Worm (Caenorhabditis elegans): ENCODE measurements around the gene prp-38.

prp-38 gene

DNA sequence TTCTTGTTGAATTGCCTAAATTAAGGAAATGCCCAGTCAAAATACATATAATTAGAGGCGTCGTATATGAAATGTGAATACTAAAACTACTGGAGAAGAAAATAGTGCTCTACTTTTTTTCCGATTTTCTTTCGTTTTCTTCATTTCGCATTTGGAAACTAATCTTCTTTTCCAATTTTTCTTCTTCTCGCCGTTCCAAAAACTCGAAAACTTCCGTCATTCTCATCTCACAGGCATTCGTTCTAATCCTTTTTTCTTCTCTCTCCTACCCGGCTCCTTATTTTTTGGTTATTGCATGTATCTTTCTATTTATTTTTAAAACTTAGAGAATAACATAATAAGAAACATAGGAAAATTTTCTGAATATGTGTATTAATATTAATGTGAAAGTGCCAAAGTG, 27.0 kb upstream of the prp-38 start:
- TF ChIP-seq tbx-11 (GFP tag; IDR thresholded peaks at IDR 0.05) (no peak), flt-1 (GFP tag; IDR thresholded peaks at IDR 0.05) (no peak), hnd-1 (tag; optimal IDR thresholded peaks at IDR 0.05) (no peak), tra-4 (tag; optimal IDR thresholded peaks at IDR 0.05) (no peak), ets-7 (tag; optimal IDR thresholded peaks at IDR 0.05) (no peak), hmg-4 (GFP tag; optimal IDR thresholded peaks at IDR 0.05) (no peak), tbx-37 (GFP tag; conservative IDR thresholded peaks at IDR 0.05) (no peak), aly-1 (tag; optimal IDR thresholded peaks at IDR 0.05) (no peak), B0310.2 (tag; optimal IDR thresholded peaks at IDR 0.05) (no peak), pes-1 (GFP tag; IDR thresholded peaks at IDR 0.05) (no peak), ceh-13 (GFP tag; optimal IDR thresholded peaks at IDR 0.05) (no peak), F13C5.2 (tag; optimal IDR thresholded peaks at IDR 0.05) (no peak)

DNA sequence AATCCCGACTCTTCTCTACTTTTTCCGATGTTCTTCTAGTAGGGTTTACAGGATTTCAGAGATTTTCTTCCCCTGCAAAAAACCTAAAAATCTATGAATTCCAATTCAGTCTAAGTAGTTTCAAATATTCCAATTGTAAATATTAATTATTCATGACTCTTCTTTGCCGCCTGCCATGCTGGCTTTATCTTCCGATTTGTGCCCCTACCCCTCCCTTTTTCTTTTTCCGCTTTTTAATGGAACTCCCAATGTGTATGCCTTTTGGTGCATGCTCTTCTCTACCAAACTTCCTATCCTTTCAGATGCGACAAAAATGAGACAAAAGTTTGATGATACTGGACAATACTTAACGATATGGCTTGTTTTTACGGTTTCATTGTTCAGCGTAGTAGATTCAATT, 18.9 kb upstream of the prp-38 start, which contains the start of gene nrx-1:
Gene nrx-1, plus strand, starts transcription at position 301 of the 400 bp plus-strand sequence.
- TF ChIP-seq F13C5.2 (tag; optimal IDR thresholded peaks at IDR 0.05): no peak
- no peak for TF ChIP-seq tbx-11 (GFP tag; IDR thresholded peaks at IDR 0.05)
- TF ChIP-seq hnd-1 (tag; optimal IDR thresholded peaks at IDR 0.05): no peak
- no peak for TF ChIP-seq ceh-13 (GFP tag; optimal IDR thresholded peaks at IDR 0.05)
- TF ChIP-seq aly-1 (tag; optimal IDR thresholded peaks at IDR 0.05): no peak
- TF ChIP-seq tbx-37 (GFP tag; conservative IDR thresholded peaks at IDR 0.05): no peak
- TF ChIP-seq hmg-4 (GFP tag; optimal IDR thresholded peaks at IDR 0.05): no peak
- no peak for TF ChIP-seq pes-1 (GFP tag; IDR thresholded peaks at IDR 0.05)
- TF ChIP-seq sea-1 (GFP tag; conservative IDR thresholded peaks at IDR 0.05): no peak
- TF ChIP-seq hmbx-1 (tag; optimal IDR thresholded peaks at IDR 0.05): no peak

DNA sequence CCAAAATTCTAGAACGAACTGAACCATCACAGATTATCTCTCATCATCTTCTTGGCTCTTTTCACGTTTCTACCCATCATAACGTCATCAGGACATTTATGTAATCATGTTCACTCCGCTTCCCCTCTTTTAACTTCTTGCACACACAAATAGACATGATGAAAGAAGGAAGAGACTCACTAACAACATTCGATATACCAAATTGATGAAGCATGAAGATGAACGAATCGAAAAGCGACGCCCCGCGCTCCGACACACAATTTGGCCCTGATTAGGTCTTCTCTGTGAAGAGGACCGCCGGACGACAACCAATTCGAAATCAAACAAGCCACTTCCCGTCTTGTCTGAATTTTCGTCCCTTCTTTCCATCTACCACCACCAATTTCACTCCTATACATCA, 12.7 kb upstream of the prp-38 start:
- no peak for TF ChIP-seq hmg-4 (GFP tag; optimal IDR thresholded peaks at IDR 0.05)
- no peak for TF ChIP-seq ceh-13 (GFP tag; optimal IDR thresholded peaks at IDR 0.05)
- TF ChIP-seq aly-1 (tag; optimal IDR thresholded peaks at IDR 0.05): no peak
- no peak for TF ChIP-seq tbx-37 (GFP tag; conservative IDR thresholded peaks at IDR 0.05)
- no peak for TF ChIP-seq ets-7 (tag; optimal IDR thresholded peaks at IDR 0.05)
- TF ChIP-seq pes-1 (GFP tag; IDR thresholded peaks at IDR 0.05): no peak
- no peak for TF ChIP-seq tra-4 (tag; optimal IDR thresholded peaks at IDR 0.05)
- no peak for TF ChIP-seq hnd-1 (tag; optimal IDR thresholded peaks at IDR 0.05)
- no peak for TF ChIP-seq scrt-1 (GFP tag; IDR thresholded peaks at IDR 0.05)
- TF ChIP-seq flt-1 (GFP tag; IDR thresholded peaks at IDR 0.05): no peak
- no peak for TF ChIP-seq ceh-36 (tag; optimal IDR thresholded peaks at IDR 0.05)
- TF ChIP-seq F13C5.2 (tag; optimal IDR thresholded peaks at IDR 0.05): no peak
- no peak for TF ChIP-seq sea-1 (GFP tag; conservative IDR thresholded peaks at IDR 0.05)
- TF ChIP-seq tbx-11 (GFP tag; IDR thresholded peaks at IDR 0.05): no peak
- no peak for TF ChIP-seq B0310.2 (tag; optimal IDR thresholded peaks at IDR 0.05)
- no peak for TF ChIP-seq hmbx-1 (tag; optimal IDR thresholded peaks at IDR 0.05)

DNA sequence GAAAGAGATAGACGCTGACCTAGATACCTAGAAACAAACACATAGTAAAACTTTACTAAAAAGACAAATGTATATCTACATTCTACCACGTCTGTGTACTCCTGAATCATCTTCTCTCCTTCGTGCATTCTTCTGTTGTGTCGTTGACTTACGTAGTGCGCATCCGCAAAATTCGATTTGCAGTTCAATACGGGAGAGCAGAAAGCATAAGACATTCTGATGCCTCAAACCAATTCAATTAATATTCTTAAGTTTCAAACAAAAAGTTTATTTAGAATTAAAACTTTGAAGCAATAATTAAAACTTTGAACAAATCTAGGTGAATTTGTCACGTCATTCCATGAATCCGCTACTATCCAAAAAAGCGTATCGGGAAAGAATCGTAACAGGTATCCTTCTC, 11.0 kb upstream of the prp-38 start:
- TF ChIP-seq tbx-11 (GFP tag; IDR thresholded peaks at IDR 0.05) (no peak), aly-1 (tag; optimal IDR thresholded peaks at IDR 0.05) (no peak), flt-1 (GFP tag; IDR thresholded peaks at IDR 0.05) (no peak), tra-4 (tag; optimal IDR thresholded peaks at IDR 0.05) (no peak), hnd-1 (tag; optimal IDR thresholded peaks at IDR 0.05) (no peak), hmbx-1 (tag; optimal IDR thresholded peaks at IDR 0.05) (no peak), F13C5.2 (tag; optimal IDR thresholded peaks at IDR 0.05) (no peak), hmg-4 (GFP tag; optimal IDR thresholded peaks at IDR 0.05) (no peak), tbx-37 (GFP tag; conservative IDR thresholded peaks at IDR 0.05) (no peak), ceh-13 (GFP tag; optimal IDR thresholded peaks at IDR 0.05) (no peak), ceh-36 (tag; optimal IDR thresholded peaks at IDR 0.05) (no peak), pes-1 (GFP tag; IDR thresholded peaks at IDR 0.05) (no peak), scrt-1 (GFP tag; IDR thresholded peaks at IDR 0.05) (no peak), ama-1 (optimal IDR thresholded peaks at IDR 0.05) (no peak), B0310.2 (tag; optimal IDR thresholded peaks at IDR 0.05) (no peak), sea-1 (GFP tag; conservative IDR thresholded peaks at IDR 0.05) (no peak)

DNA sequence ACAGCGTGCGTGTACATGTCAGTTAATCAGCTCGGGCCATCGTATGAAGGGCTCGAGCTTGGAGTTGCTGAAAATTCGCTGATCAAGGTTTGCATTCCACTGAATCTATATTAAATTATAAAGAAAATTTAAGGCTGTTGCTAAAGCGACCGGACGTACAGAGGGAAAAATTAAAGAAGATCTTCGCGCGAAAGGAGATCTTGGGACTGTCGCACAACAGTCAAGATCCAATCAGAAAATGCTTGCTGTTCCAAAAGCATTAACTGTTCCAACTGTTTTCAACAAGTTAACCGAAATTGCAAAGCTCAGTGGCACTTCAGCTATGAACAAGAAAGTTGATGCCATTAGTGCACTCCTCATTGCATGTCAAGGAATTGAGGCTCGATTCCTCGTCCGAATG, 8.5 kb upstream of the prp-38 start:
- TF ChIP-seq sea-1 (GFP tag; conservative IDR thresholded peaks at IDR 0.05) (no peak), hmg-4 (GFP tag; optimal IDR thresholded peaks at IDR 0.05) (no peak), pes-1 (GFP tag; IDR thresholded peaks at IDR 0.05) (no peak), ceh-13 (GFP tag; optimal IDR thresholded peaks at IDR 0.05) (no peak), flt-1 (GFP tag; IDR thresholded peaks at IDR 0.05) (no peak)

DNA sequence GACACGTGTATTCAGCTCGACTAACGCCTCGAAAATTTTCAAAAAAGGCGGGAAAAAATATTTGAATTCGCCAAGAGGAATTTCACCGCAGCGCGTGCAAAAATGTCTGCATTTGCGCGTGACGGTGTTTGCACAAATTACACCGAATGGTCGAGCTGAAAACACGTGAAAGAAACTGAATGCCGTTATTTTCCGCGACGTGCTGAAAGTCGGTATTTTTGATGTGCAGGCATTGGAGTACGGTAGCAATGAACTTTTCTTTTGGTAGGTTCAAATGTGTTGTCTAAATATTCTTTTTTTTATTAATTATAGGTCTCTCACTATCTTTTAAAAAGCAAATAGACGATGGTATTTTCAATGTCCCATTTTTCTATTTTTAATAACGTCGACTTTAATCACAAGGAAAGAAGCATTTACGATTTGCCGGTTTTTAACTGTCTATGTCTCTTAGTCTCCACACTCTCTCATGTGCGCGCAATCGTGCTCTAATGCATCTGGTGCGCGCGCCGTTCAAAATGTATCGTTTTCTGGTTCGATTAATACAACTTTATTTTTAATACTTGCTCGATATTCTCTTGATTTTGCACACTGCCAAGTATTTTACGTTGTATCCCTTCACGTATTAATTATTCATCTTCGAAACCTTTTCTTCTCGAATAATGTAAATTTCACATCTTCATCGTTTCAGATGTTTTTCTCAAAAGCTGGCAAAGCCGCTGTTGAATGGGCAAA, 7.8 kb upstream of the prp-38 start, which contains the start of the genes C29A12.1 and lig-1:
Gene C29A12.1, minus strand, starts transcription at position 63 of the 732 bp plus-strand sequence.
Gene lig-1, plus strand, starts transcription at position 682 of the 732 bp plus-strand sequence.
- TF ChIP-seq ceh-36 (tag; optimal IDR thresholded peaks at IDR 0.05) (no peak), aly-1 (tag; optimal IDR thresholded peaks at IDR 0.05) (no peak), tbx-11 (GFP tag; IDR thresholded peaks at IDR 0.05) (no peak), ets-7 (tag; optimal IDR thresholded peaks at IDR 0.05) (no peak)

DNA sequence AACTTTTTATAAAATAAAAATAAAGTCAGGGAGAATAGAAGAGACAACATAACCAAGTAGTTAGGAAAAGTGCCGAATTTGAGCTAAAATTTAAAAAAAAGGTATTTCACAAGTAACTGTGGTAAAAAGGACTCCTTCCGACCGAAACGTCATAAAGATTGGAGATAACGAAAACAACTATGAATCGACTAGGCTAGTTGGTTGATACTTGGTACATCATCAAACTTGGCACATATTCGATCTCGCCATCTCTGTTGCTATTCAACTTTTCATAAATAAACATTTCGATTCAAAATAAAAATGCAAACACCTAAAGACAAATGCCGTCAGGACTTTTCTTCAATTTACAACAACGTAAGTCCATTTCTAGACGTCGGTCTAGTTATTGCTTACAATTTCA, 5.9 kb upstream of the prp-38 start, which contains the start of gene C29A12.22:
Gene C29A12.22, plus strand, starts transcription at position 301 of the 400 bp plus-strand sequence.
- TF ChIP-seq scrt-1 (GFP tag; IDR thresholded peaks at IDR 0.05) (no peak), hmg-4 (GFP tag; optimal IDR thresholded peaks at IDR 0.05) (no peak), flt-1 (GFP tag; IDR thresholded peaks at IDR 0.05) (no peak), tbx-11 (GFP tag; IDR thresholded peaks at IDR 0.05) (no peak), ets-7 (tag; optimal IDR thresholded peaks at IDR 0.05) (no peak), hnd-1 (tag; optimal IDR thresholded peaks at IDR 0.05) (no peak), ama-1 (optimal IDR thresholded peaks at IDR 0.05) (no peak), hmbx-1 (tag; optimal IDR thresholded peaks at IDR 0.05) (no peak), tra-4 (tag; optimal IDR thresholded peaks at IDR 0.05) (no peak), tbx-37 (GFP tag; conservative IDR thresholded peaks at IDR 0.05) (no peak), ceh-13 (GFP tag; optimal IDR thresholded peaks at IDR 0.05) (no peak), sea-1 (GFP tag; conservative IDR thresholded peaks at IDR 0.05) (no peak), B0310.2 (tag; optimal IDR thresholded peaks at IDR 0.05) (no peak), ceh-36 (tag; optimal IDR thresholded peaks at IDR 0.05) (no peak), aly-1 (tag; optimal IDR thresholded peaks at IDR 0.05) (no peak)
